Fruit fly (Drosophila melanogaster): ENCODE data around the gene CG13712.

The CG13712 gene

DNA sequence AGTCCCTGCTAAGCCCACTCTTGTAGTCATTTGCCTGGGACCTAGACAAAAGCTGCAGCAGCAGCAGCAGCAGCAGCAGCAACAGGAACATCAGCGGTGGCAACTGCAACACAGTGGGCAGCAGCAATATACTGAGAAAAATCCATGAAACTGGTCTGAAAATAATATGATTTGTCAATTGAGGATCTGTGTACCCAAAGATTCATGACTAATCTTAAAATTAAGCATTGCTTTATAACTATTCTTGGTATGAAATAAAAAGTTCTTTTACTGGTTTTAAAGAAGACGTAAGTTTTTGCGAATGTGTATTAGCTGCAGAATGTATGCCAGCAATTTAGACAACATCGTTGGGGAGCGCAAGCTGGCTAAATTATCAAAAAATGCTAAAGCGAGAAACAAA, 22.0 kb upstream of the CG13712 start (continued):
- TF ChIP-seq ss (GFP tag; optimal IDR thresholded peaks at IDR 0.05) (peak in 1 of 2 experiments; percentile 45), CG4318 (GFP tag; optimal IDR thresholded peaks at IDR 0.05) (peak; percentile 52), achi (GFP tag; optimal IDR thresholded peaks at IDR 0.05) (peak; percentile 65), CG3919 (GFP tag; optimal IDR thresholded peaks at IDR 0.05) (peak; percentile 3), net (GFP tag; optimal IDR thresholded peaks at IDR 0.05) (peak; percentile 61), Sox102F (GFP tag; optimal IDR thresholded peaks at IDR 0.05) (no peak), CG6163 (GFP tag; IDR thresholded peaks at IDR 0.05) (peak; percentile 60; the same call in 1 of the 3 replicates), CG10631 (GFP tag; optimal IDR thresholded peaks at IDR 0.05) (peak; percentile 77), CG31627 (GFP tag; optimal IDR thresholded peaks at IDR 0.05) (no peak), pdm3 (GFP tag; optimal IDR thresholded peaks at IDR 0.05) (peak; percentile 67), CG32006 (GFP tag; optimal IDR thresholded peaks at IDR 0.05) (peak; percentile 69), Lpt (GFP tag; optimal IDR thresholded peaks at IDR 0.05) (peak; percentile 23), Ets96B (tag; optimal IDR thresholded peaks at IDR 0.05) (peak; percentile 27), Blimp-1 (GFP tag; optimal IDR thresholded peaks at IDR 0.05) (no peak), svp (GFP tag) (peak; percentile 14), CG3032 (tag; optimal IDR thresholded peaks at IDR 0.05) (peak; percentile 59), vri (GFP tag; optimal IDR thresholded peaks at IDR 0.05) (no peak), Ets21C (GFP tag; optimal IDR thresholded peaks at IDR 0.05) (no peak), Gug (GFP tag; IDR thresholded peaks at IDR 0.05) (peak; percentile 55), CG11902 (GFP tag; optimal IDR thresholded peaks at IDR 0.05) (no peak), Smox (GFP tag; optimal IDR thresholded peaks at IDR 0.05) (no peak), CG10669 (GFP tag; optimal IDR thresholded peaks at IDR 0.05) (peak; percentile 27), CG11762 (GFP tag; optimal IDR thresholded peaks at IDR 0.05; ENCODE audit: insufficient read depth) (no peak), CG8119 (GFP tag; IDR thresholded peaks at IDR 0.05) (peak; percentile 67), eg (GFP tag; IDR thresholded peaks at IDR 0.05) (no peak), Hr39 (GFP tag; optimal IDR thresholded peaks at IDR 0.05) (no peak), cyc (GFP tag; optimal IDR thresholded peaks at IDR 0.05) (no peak), CG6854 (GFP tag; optimal IDR thresholded peaks at IDR 0.05) (no peak), CG11294 (GFP tag; IDR thresholded peaks at IDR 0.05) (peak; percentile 51), CG6808 (GFP tag; optimal IDR thresholded peaks at IDR 0.05) (no peak), topi (GFP tag; optimal IDR thresholded peaks at IDR 0.05) (no peak), CG15336 (GFP tag; IDR thresholded peaks at IDR 0.05) (peak; percentile 63), Sox14 (GFP tag; optimal IDR thresholded peaks at IDR 0.05) (peak; percentile 67), spab (GFP tag; optimal IDR thresholded peaks at IDR 0.05) (peak; percentile 6), Eip93F (GFP tag; optimal IDR thresholded peaks at IDR 0.05) (no peak)

DNA sequence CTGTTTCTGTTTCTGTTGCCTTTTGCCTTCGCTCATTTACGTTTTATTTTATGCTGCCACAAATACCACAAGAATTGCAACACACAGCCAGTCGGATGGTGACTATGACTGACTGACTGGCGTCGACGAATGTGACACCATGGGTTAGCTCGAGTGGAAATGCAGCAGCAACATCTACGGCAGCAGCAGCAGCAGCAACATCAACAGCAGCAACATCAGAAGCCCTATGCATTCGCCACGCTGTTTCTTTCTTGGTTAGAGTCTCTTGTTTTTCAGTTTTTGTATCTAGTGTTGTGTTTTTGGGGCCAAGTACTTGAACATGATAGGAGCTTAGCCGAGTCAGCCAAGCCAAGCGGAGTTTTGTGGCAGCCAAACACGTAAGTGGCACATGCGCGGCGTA, 20.1 kb upstream of the CG13712 start:
- TF ChIP-seq Lpt (GFP tag; optimal IDR thresholded peaks at IDR 0.05) (no peak), CG6854 (GFP tag; optimal IDR thresholded peaks at IDR 0.05) (no peak), Hr38 (GFP tag; optimal IDR thresholded peaks at IDR 0.05) (no peak), Sox15 (GFP tag; optimal IDR thresholded peaks at IDR 0.05) (no peak), CG10669 (GFP tag; optimal IDR thresholded peaks at IDR 0.05) (no peak), CG6163 (GFP tag; IDR thresholded peaks at IDR 0.05) (0 out of 3 replicates have a peak, but pooled peaks have one; percentile 9), CG11294 (GFP tag; IDR thresholded peaks at IDR 0.05) (no peak), achi (GFP tag; optimal IDR thresholded peaks at IDR 0.05) (no peak), CG32006 (GFP tag; optimal IDR thresholded peaks at IDR 0.05) (no peak), CG11762 (GFP tag; optimal IDR thresholded peaks at IDR 0.05; ENCODE audit: insufficient read depth) (no peak), esn (GFP tag; optimal IDR thresholded peaks at IDR 0.05) (no peak), CG8119 (GFP tag; IDR thresholded peaks at IDR 0.05) (0 out of 3 replicates have a peak, but pooled peaks have one; percentile 23), CG3919 (GFP tag; optimal IDR thresholded peaks at IDR 0.05) (no peak), cyc (GFP tag; optimal IDR thresholded peaks at IDR 0.05) (no peak), svp (GFP tag) (no peak)

DNA sequence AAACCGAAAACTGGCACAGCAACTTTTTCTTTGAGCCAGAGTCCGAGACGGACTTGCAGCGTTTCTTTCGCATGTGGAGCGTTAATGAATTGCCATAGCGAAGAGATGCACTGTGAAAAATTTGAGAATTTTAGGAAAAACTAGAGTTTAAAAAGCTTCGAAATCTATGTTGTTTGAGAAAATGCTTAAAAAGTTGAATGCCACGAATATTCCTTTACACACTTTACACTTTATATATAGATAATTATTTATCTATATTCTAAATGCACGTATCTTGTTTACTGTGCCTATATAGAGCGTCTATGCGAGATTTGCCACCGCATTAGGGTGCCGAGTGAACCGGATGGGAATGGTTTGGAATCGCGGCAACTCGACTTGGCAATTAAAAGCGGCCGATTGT, 12.2 kb upstream of the CG13712 start:
- TF ChIP-seq Gug (GFP tag; IDR thresholded peaks at IDR 0.05), result peak; percentile 89
- TF ChIP-seq CG31627 (GFP tag; optimal IDR thresholded peaks at IDR 0.05), result no peak
- TF ChIP-seq salr (GFP tag; optimal IDR thresholded peaks at IDR 0.05), result peak in 1 of 2 experiments; percentile 75
- TF ChIP-seq CG34406 (GFP tag; optimal IDR thresholded peaks at IDR 0.05), result peak; percentile 68
- peak; percentile 31 for TF ChIP-seq CG1621 (tag; optimal IDR thresholded peaks at IDR 0.05)
- peak; percentile 83 for TF ChIP-seq Lpt (GFP tag; optimal IDR thresholded peaks at IDR 0.05)
- peak; percentile 82 for TF ChIP-seq CG3919 (GFP tag; optimal IDR thresholded peaks at IDR 0.05)
- peak; percentile 93 for TF ChIP-seq eg (GFP tag; IDR thresholded peaks at IDR 0.05)
- no peak for TF ChIP-seq lz (GFP tag; optimal IDR thresholded peaks at IDR 0.05)
- TF ChIP-seq ss (GFP tag; optimal IDR thresholded peaks at IDR 0.05), result peak; percentile 36 to 37
- TF ChIP-seq svp (GFP tag), result peak; percentile 58
- TF ChIP-seq Met (GFP tag; optimal IDR thresholded peaks at IDR 0.05), result no peak
- peak; percentile 89 for TF ChIP-seq CG6276 (GFP tag; optimal IDR thresholded peaks at IDR 0.05)
- peak; percentile 91 for TF ChIP-seq CG32006 (GFP tag; optimal IDR thresholded peaks at IDR 0.05)
- peak; percentile 0 for TF ChIP-seq Sox15 (GFP tag; optimal IDR thresholded peaks at IDR 0.05)
- peak; percentile 17 for TF ChIP-seq CG8319 (GFP tag; optimal IDR thresholded peaks at IDR 0.05)
- TF ChIP-seq Hr4 (GFP tag; optimal IDR thresholded peaks at IDR 0.05), result peak; percentile 82
- TF ChIP-seq CG6854 (GFP tag; optimal IDR thresholded peaks at IDR 0.05), result no peak
- TF ChIP-seq CG6808 (GFP tag; optimal IDR thresholded peaks at IDR 0.05), result peak; percentile 23
- peak; percentile 36 for TF ChIP-seq fd59A (GFP tag; optimal IDR thresholded peaks at IDR 0.05)
- no peak for TF ChIP-seq Hr39 (GFP tag; optimal IDR thresholded peaks at IDR 0.05)

Data from whole organism, prepupa.